Worm (Caenorhabditis elegans) whole organism, L4 larva: ENCODE measurements around the gene igcm-4.

Source experiments
- F10B5.3 ChIP-seq: sonication (generic microtip); optimal IDR thresholded peaks from 2 replicates; lab custom pipeline; 2016; ENCODE audit warnings: mild to moderate bottlenecking, missing genetic modification characterization, missing compliant biosample characterization
- F26F4.8 ChIP-seq: fragments of 200-800 bp; sonication (Bioruptor generic); conservative IDR thresholded peaks from 2 replicates; pipeline ENCODE4 v1.3.6; 2022; ENCODE audit warnings: missing genetic modification characterization, missing compliant biosample characterization
- F37D6.2 ChIP-seq: sonication (generic microtip); optimal IDR thresholded peaks from 2 replicates; lab custom pipeline; 2016; ENCODE audit warnings: mild to moderate bottlenecking, missing genetic modification characterization, missing compliant biosample characterization
- F44E2.7 ChIP-seq: fragments of 200-800 bp; sonication (Bioruptor generic); IDR thresholded peaks from 2 replicates; pipeline ENCODE4 v2.1.2; 2022; ENCODE audit warnings: missing genetic modification characterization, missing compliant biosample characterization
- F49E8.2 ChIP-seq: sonication (generic microtip); optimal IDR thresholded peaks from 2 replicates; lab custom pipeline; 2016; ENCODE audit warnings: missing compliant biosample characterization, mild to moderate bottlenecking, missing genetic modification characterization, borderline replicate concordance
- R02D3.7 ChIP-seq: fragments of 150-350 bp; sonication (generic microtip); optimal IDR thresholded peaks from 3 replicates; lab custom pipeline; 2014; ENCODE audit warnings: missing biosample characterization, missing genetic modification characterization
- Y48G9A.11 ChIP-seq: fragments of 200-800 bp; sonication (Bioruptor generic); IDR thresholded peaks from 2 replicates; pipeline ENCODE4 v1.3.6; 2022; ENCODE audit warnings: missing genetic modification reagents, missing genetic modification characterization, missing compliant biosample characterization
- Y75B8A.6 ChIP-seq: fragments of 200-800 bp; sonication (Bioruptor generic); IDR thresholded peaks from 2 replicates; pipeline ENCODE4 v1.3.6; 2022; ENCODE audit warnings: missing genetic modification reagents, missing genetic modification characterization, missing compliant biosample characterization
- ZK337.2 ChIP-seq: fragments of 200-800 bp; sonication (Bioruptor generic); IDR thresholded peaks from 2 replicates; pipeline ENCODE4 v1.3.6; 2022; ENCODE audit warnings: missing genetic modification reagents, missing genetic modification characterization, missing compliant biosample characterization
- ZK546.5 ChIP-seq, 2 experiments: sonication (generic microtip); optimal IDR thresholded peaks; 2 replicates each; lab custom pipeline; 2017; ENCODE audit warnings: missing biosample characterization in 2 of 2, missing genetic modification characterization in 2 of 2
- aha-1 ChIP-seq: fragments of 150-350 bp; peaks from one replicate; lab custom pipeline; 2014; ENCODE audit warnings: missing biosample characterization, missing genetic modification characterization
- ama-1 ChIP-seq: fragments of 150-350 bp; optimal IDR thresholded peaks from 2 replicates; lab custom pipeline; 2014; ENCODE audit warnings: inconsistent platforms, mixed read lengths
- ceh-44 ChIP-seq: fragments of 200-800 bp; sonication (Bioruptor generic); IDR thresholded peaks from 2 replicates; pipeline ENCODE4 v1.3.6; 2022; ENCODE audit warnings: missing genetic modification reagents, missing genetic modification characterization, missing compliant biosample characterization
- ceh-62 ChIP-seq: sonication (generic microtip); optimal IDR thresholded peaks from 2 replicates; lab custom pipeline; 2017; ENCODE audit warnings: missing biosample characterization, missing genetic modification characterization
- ces-1 ChIP-seq: fragments of 150-350 bp; sonication (generic microtip); optimal IDR thresholded peaks from 4 replicates; lab custom pipeline; 2014; ENCODE audit warnings: missing biosample characterization, missing genetic modification reagents, missing genetic modification characterization
- daf-12 ChIP-seq: fragments of 150-350 bp; optimal IDR thresholded peaks from 2 replicates; lab custom pipeline; 2014; ENCODE audit warnings: missing biosample characterization, missing genetic modification reagents, missing genetic modification characterization
- daf-19 ChIP-seq: fragments of 200-800 bp; sonication (Bioruptor generic); conservative IDR thresholded peaks from 2 replicates; pipeline ENCODE4 v1.3.6; 2022; ENCODE audit warnings: missing genetic modification characterization, missing compliant biosample characterization
- dpl-1 ChIP-seq: fragments of 150-350 bp; optimal IDR thresholded peaks from 2 replicates; lab custom pipeline; 2014; ENCODE audit warnings: missing biosample characterization, missing genetic modification reagents, missing genetic modification characterization
- duxl-1 ChIP-seq: sonication (generic microtip); optimal IDR thresholded peaks from 2 replicates; lab custom pipeline; 2016; ENCODE audit warnings: mild to moderate bottlenecking, missing genetic modification characterization, moderate library complexity, missing compliant biosample characterization; ENCODE audit not compliant: poor library complexity
- dve-1 ChIP-seq: sonication (generic microtip); optimal IDR thresholded peaks from 2 replicates; lab custom pipeline; 2017; ENCODE audit warnings: antibody characterized with exemption, mild to moderate bottlenecking, missing genetic modification characterization, missing compliant biosample characterization; ENCODE audit not compliant: insufficient read depth
- fos-1 ChIP-seq: fragments of 150-350 bp; optimal IDR thresholded peaks from 2 replicates; lab custom pipeline; 2014; ENCODE audit warnings: missing biosample characterization, missing genetic modification characterization
- hlh-11 ChIP-seq: fragments of 200-800 bp; sonication (Bioruptor generic); optimal IDR thresholded peaks from 2 replicates; lab custom pipeline; 2018; ENCODE audit warnings: mild to moderate bottlenecking, missing genetic modification characterization, missing compliant biosample characterization
- jun-1 ChIP-seq: fragments of 150-350 bp; optimal IDR thresholded peaks from 2 replicates; lab custom pipeline; 2014; ENCODE audit warnings: missing biosample characterization, missing genetic modification reagents, missing genetic modification characterization
- lin-1 ChIP-seq: fragments of 200-800 bp; sonication (Bioruptor generic); IDR thresholded peaks from 2 replicates; pipeline ENCODE4 v1.3.6; 2022; ENCODE audit warnings: missing genetic modification reagents, missing genetic modification characterization, missing compliant biosample characterization
- lin-13 ChIP-seq: fragments of 150-350 bp; optimal IDR thresholded peaks from 2 replicates; lab custom pipeline; 2014; ENCODE audit warnings: missing biosample characterization, missing genetic modification reagents, missing genetic modification characterization
- lin-15B ChIP-seq: fragments of 150-350 bp; sonication (generic microtip); optimal IDR thresholded peaks from 3 replicates; lab custom pipeline; 2014; ENCODE audit warnings: missing biosample characterization, missing genetic modification characterization
- madf-5 ChIP-seq, 2 experiments: fragments of 200-800 bp; sonication (Bioruptor generic); IDR thresholded peaks; 2 replicates each; pipeline ENCODE4 v1.3.6; 2022; ENCODE audit warnings: missing compliant biosample characterization in 2 of 2, missing genetic modification characterization in 2 of 2
- madf-9 ChIP-seq: fragments of 200-800 bp; sonication (Bioruptor generic); conservative IDR thresholded peaks from 2 replicates; pipeline ENCODE4 v1.3.6; 2022; ENCODE audit warnings: missing genetic modification reagents, missing genetic modification characterization, missing compliant biosample characterization
- mdl-1 ChIP-seq, 2 experiments: fragments of 150-350 bp in 1 of 2; sonication (generic microtip) in 1 of 2; optimal IDR thresholded peaks; 2 replicates each; lab custom pipeline; 2014 to 2017; ENCODE audit warnings: missing biosample characterization in 2 of 2, missing genetic modification characterization in 2 of 2
- mdt-29 ChIP-seq: fragments of 200-800 bp; sonication (Bioruptor generic); IDR thresholded peaks from 2 replicates; pipeline ENCODE4 v1.3.6; 2022; ENCODE audit warnings: missing genetic modification reagents, missing genetic modification characterization, missing compliant biosample characterization
- nhr-10 ChIP-seq: fragments of 150-350 bp; optimal IDR thresholded peaks from 2 replicates; lab custom pipeline; 2014; ENCODE audit warnings: missing biosample characterization, missing genetic modification characterization
- nhr-28 ChIP-seq: fragments of 150-350 bp; optimal IDR thresholded peaks from 2 replicates; lab custom pipeline; 2014; ENCODE audit warnings: missing biosample characterization, missing genetic modification characterization
- nhr-42 ChIP-seq: fragments of 200-800 bp; sonication (Bioruptor generic); IDR thresholded peaks from 2 replicates; pipeline ENCODE4 v1.3.6; 2022; ENCODE audit warnings: missing genetic modification characterization, missing compliant biosample characterization
- nhr-6 ChIP-seq: fragments of 150-350 bp; optimal IDR thresholded peaks from 2 replicates; lab custom pipeline; 2014; ENCODE audit warnings: missing biosample characterization, missing genetic modification characterization
- nhr-77 ChIP-seq: fragments of 150-350 bp; optimal IDR thresholded peaks from 2 replicates; lab custom pipeline; 2014; ENCODE audit warnings: missing biosample characterization, missing genetic modification characterization
- pha-4 ChIP-seq, 2 experiments: fragments of 150-350 bp in 1 of 2; fragments of 200-800 bp in 1 of 2; sonication (Bioruptor generic) in 1 of 2; IDR thresholded peaks in 1 of 2; optimal IDR thresholded peaks in 1 of 2; 2 replicates each; pipeline versions ENCODE4 v1.3.6 to Lab custom; 2014 to 2022; ENCODE audit warnings: missing genetic modification characterization in 2 of 2, missing genetic modification reagents in 2 of 2, missing biosample characterization in 1 of 2, missing compliant biosample characterization in 1 of 2
- rbr-2 ChIP-seq: sonication (generic microtip); optimal IDR thresholded peaks from 2 replicates; lab custom pipeline; 2016; ENCODE audit warnings: missing genotype, missing genetic modification characterization, missing compliant biosample characterization
- sdz-12 ChIP-seq: fragments of 200-800 bp; sonication (Bioruptor generic); optimal IDR thresholded peaks from 2 replicates; lab custom pipeline; 2018; ENCODE audit warnings: mild to moderate bottlenecking, missing genetic modification characterization, missing compliant biosample characterization
- set-16 ChIP-seq: fragments of 200-800 bp; sonication (Bioruptor generic); IDR thresholded peaks from 2 replicates; pipeline ENCODE4 v1.3.6; 2022; ENCODE audit warnings: missing genetic modification reagents, missing genetic modification characterization, missing compliant biosample characterization
- skn-1 ChIP-seq: fragments of 150-350 bp; optimal IDR thresholded peaks from 2 replicates; lab custom pipeline; 2014; ENCODE audit warnings: missing biosample characterization, missing genetic modification characterization
- snpc-1.2 ChIP-seq: fragments of 200-800 bp; sonication (Bioruptor generic); IDR thresholded peaks from 2 replicates; pipeline ENCODE4 v1.3.6; 2022; ENCODE audit warnings: missing genetic modification reagents, missing genetic modification characterization, missing compliant biosample characterization
- snpc-4 ChIP-seq: fragments of 150-350 bp; optimal IDR thresholded peaks from 2 replicates; lab custom pipeline; 2014; ENCODE audit warnings: missing biosample characterization, missing genetic modification characterization
- spr-1 ChIP-seq: sonication (generic microtip); optimal IDR thresholded peaks from 2 replicates; lab custom pipeline; 2016; ENCODE audit warnings: mild to moderate bottlenecking, missing genetic modification characterization, missing compliant biosample characterization
- spr-3 ChIP-seq: fragments of 200-800 bp; sonication (Bioruptor generic); optimal IDR thresholded peaks from 2 replicates; lab custom pipeline; 2018; ENCODE audit warnings: mild to moderate bottlenecking, missing genetic modification characterization, missing compliant biosample characterization
- tra-1 ChIP-seq: fragments of 200-800 bp; sonication (Bioruptor generic); IDR thresholded peaks from 2 replicates; pipeline ENCODE4 v1.3.6; 2022; ENCODE audit warnings: missing genetic modification reagents, missing genetic modification characterization, missing compliant biosample characterization
- vab-7 ChIP-seq: fragments of 200-800 bp; sonication (Bioruptor generic); IDR thresholded peaks from 2 replicates; pipeline ENCODE4 v1.3.6; 2022; ENCODE audit warnings: missing genetic modification reagents, missing genetic modification characterization, missing compliant biosample characterization
- zfp-2 ChIP-seq: sonication (generic microtip); optimal IDR thresholded peaks from 2 replicates; lab custom pipeline; 2016; ENCODE audit warnings: mild to moderate bottlenecking, missing genetic modification characterization, missing compliant biosample characterization
- zfp-3 ChIP-seq: fragments of 200-800 bp; sonication (Bioruptor generic); conservative IDR thresholded peaks from 2 replicates; pipeline ENCODE4 v1.3.6; 2022; ENCODE audit warnings: missing genetic modification reagents, missing genetic modification characterization, missing compliant biosample characterization
- zip-11 ChIP-seq: fragments of 200-800 bp; sonication (Bioruptor generic); IDR thresholded peaks from 2 replicates; pipeline ENCODE4 v1.3.6; 2022; ENCODE audit warnings: missing genetic modification characterization, missing compliant biosample characterization
- zip-2 ChIP-seq: fragments of 150-350 bp; optimal IDR thresholded peaks from 2 replicates; lab custom pipeline; 2014; ENCODE audit warnings: missing biosample characterization, missing genetic modification characterization
- ztf-11 ChIP-seq: fragments of 150-350 bp; optimal IDR thresholded peaks from 2 replicates; lab custom pipeline; 2014; ENCODE audit warnings: missing biosample characterization, missing genetic modification characterization
- ztf-7 ChIP-seq: fragments of 150-350 bp; optimal IDR thresholded peaks from 2 replicates; lab custom pipeline; 2014; ENCODE audit warnings: missing biosample characterization, missing genetic modification characterization

The igcm-4 gene

DNA sequence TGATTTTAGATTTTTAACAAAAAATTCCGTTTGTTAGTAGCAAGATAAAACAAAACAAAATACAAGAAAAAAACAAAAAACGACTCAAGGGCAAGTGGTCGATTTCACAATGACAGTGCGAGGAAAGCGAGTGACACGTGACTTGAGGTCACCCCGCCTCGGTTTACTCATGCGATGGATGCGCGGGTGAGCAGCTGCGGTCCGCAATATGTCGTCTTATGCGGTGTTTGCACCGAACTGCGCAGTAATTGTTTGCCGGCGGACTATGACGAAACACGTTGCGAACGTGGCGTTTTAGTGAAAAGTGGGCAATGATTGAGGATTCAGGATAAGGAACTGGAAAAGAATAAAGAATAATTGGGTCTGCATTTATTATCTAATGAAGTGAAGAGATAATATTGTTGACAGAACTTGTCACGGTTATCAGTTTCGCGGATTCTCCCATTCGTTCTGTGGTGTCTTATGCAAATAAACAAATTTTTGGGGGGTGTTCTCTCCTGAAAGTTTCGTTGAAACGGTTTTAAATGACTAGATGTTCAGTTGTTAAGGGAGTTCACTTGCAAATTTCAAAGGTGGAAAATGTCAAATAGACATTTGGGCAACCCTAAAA, 25.3 kb upstream of the igcm-4 start (continued):
- TF ChIP-seq zfp-3 (GFP tag; lab: Robert Waterston, UW) (no peak), F26F4.8 (no peak), hlh-11 (tag; lab: Kevin White, UChicago) (peak; percentile 91), F10B5.3 (tag; lab: Kevin White, UChicago) (no peak), zip-11 (GFP tag; lab: Robert Waterston, UW) (no peak), ces-1 (GFP tag; lab: Kevin White, UChicago) (no peak), F44E2.7 (GFP tag; lab: Robert Waterston, UW) (no peak), lin-1 (no peak), Y75B8A.6 (no peak), lin-13 (GFP tag; lab: Kevin White, UChicago) (peak; percentile 34), nhr-77 (tag; lab: Kevin White, UChicago) (no peak), duxl-1 (tag; lab: Kevin White, UChicago) (peak; percentile 52), pha-4 (GFP tag; IDR thresholded peaks at IDR 0.05; lab: Robert Waterston, UW) (no peak), pha-4 (tag; optimal IDR thresholded peaks at IDR 0.05; lab: Kevin White, UChicago) (peak; percentile 25), sdz-12 (GFP tag; lab: Kevin White, UChicago) (no peak), Y48G9A.11 (GFP tag; lab: Robert Waterston, UW) (no peak), ceh-62 (no peak), dve-1 (tag; lab: Kevin White, UChicago) (peak; percentile 25), daf-19 (GFP tag; lab: Robert Waterston, UW) (no peak), snpc-1.2 (no peak), zip-2 (tag; lab: Kevin White, UChicago) (no peak), zfp-2 (tag; lab: Kevin White, UChicago) (no peak), ZK546.5 (tag; optimal IDR thresholded peaks at IDR 0.05; lab: Kevin White, UChicago) (no peak), vab-7 (GFP tag; lab: Robert Waterston, UW) (0 out of 2 replicates have a peak, but pooled peaks have one; percentile 9), aha-1 (peak; percentile 98), ZK337.2 (GFP tag; lab: Robert Waterston, UW) (no peak), fos-1 (tag; lab: Kevin White, UChicago) (no peak), madf-5 (GFP tag; IDR thresholded peaks at IDR 0.05; lab: Robert Waterston, UW) (no peak), mdl-1 (tag; optimal IDR thresholded peaks at IDR 0.05; lab: Kevin White, UChicago) (peak; percentile 65 to 79), R02D3.7 (tag; lab: Kevin White, UChicago) (no peak), nhr-10 (tag; lab: Kevin White, UChicago) (no peak), skn-1 (tag; lab: Kevin White, UChicago) (no peak), F37D6.2 (tag; lab: Kevin White, UChicago) (peak; percentile 44), ztf-11 (tag; lab: Kevin White, UChicago) (no peak), daf-12 (tag; lab: Kevin White, UChicago) (no peak), lin-15B (tag; lab: Kevin White, UChicago) (no peak), spr-3 (GFP tag; lab: Kevin White, UChicago) (no peak), mdt-29 (GFP tag; lab: Robert Waterston, UW) (no peak), rbr-2 (peak; percentile 61), set-16 (GFP tag; lab: Robert Waterston, UW) (peak; percentile 59), ama-1 (no peak), nhr-28 (tag; lab: Kevin White, UChicago) (peak; percentile 42), ceh-44 (GFP tag; lab: Robert Waterston, UW) (no peak), dpl-1 (GFP tag; lab: Kevin White, UChicago) (peak; percentile 40), nhr-42 (GFP tag; lab: Robert Waterston, UW) (peak; percentile 63; the same call in 1 of the 2 replicates), ztf-7 (tag; lab: Kevin White, UChicago) (no peak), tra-1 (0 out of 2 replicates have a peak, but pooled peaks have one; percentile 57), jun-1 (no peak), madf-9 (GFP tag; lab: Robert Waterston, UW) (no peak), nhr-6 (tag; lab: Kevin White, UChicago) (peak; percentile 17), F49E8.2 (tag; lab: Kevin White, UChicago) (no peak), snpc-4 (no peak), spr-1 (tag; lab: Kevin White, UChicago) (no peak)
